Worm (Caenorhabditis elegans): ENCODE data around the gene R02E4.2.

DNA sequence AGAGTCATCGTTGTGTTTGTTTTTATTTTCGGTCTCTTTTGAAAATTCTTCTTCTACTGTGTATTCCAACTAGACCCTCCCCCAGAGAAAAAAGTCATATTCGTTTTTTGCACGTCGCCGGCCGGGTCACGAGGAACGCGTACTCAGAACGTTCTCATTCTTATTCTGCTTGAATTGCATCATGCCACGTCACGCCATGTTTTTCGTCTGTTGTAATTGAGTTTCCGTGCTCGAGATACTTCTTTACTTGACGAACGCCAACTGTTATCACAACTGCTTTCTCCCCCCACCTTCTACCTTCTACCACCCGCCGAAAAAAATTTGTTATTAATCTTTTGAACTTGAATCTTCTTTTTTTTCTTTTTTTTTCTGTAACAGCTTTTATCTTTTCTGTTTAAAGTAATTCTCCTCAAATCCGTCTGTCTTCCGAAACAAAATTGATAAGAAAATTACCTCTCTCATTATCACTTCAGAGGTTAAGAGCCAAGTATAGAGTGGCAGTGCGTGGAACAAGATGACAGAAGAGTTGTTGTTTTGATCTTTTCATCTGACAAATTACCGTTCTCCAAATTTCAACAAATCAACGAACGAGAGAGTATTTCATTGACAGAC lies 35.5 kb downstream of the R02E4.2 start:
- TF ChIP-seq nhr-76 (tag; optimal IDR thresholded peaks at IDR 0.05) (no peak), nhr-77 (tag; optimal IDR thresholded peaks at IDR 0.05) (no peak), ceh-28 (tag; optimal IDR thresholded peaks at IDR 0.05) (no peak), ama-1 (optimal IDR thresholded peaks at IDR 0.05) (peak; percentile 78), unc-62 (GFP tag; optimal IDR thresholded peaks at IDR 0.05) (no peak), ztf-4 (tag; optimal IDR thresholded peaks at IDR 0.05) (no peak)

All from whole organism, L3 larva.